Worm (Caenorhabditis elegans) whole organism, early embryonic: ENCODE data around the gene gld-3.

Source experiments
- B0310.2 ChIP-seq: sonication (generic microtip); optimal IDR thresholded peaks from 2 replicates; lab custom pipeline; 2016; ENCODE audit warnings: mild to moderate bottlenecking, missing genetic modification characterization, missing compliant biosample characterization
- F13C5.2 ChIP-seq: sonication (generic microtip); optimal IDR thresholded peaks from 2 replicates; lab custom pipeline; 2017; ENCODE audit warnings: mild to moderate bottlenecking, missing genetic modification characterization, inconsistent platforms, missing compliant biosample characterization
- aly-1 ChIP-seq: sonication (generic microtip); optimal IDR thresholded peaks from 2 replicates; lab custom pipeline; 2016; ENCODE audit warnings: missing genetic modification characterization, missing compliant biosample characterization
- ama-1 ChIP-seq: fragments of 150-350 bp; optimal IDR thresholded peaks from 2 replicates; lab custom pipeline; 2014
- ceh-13 ChIP-seq: fragments of 200-800 bp; sonication (Bioruptor generic); optimal IDR thresholded peaks from 2 replicates; lab custom pipeline; 2018; ENCODE audit warnings: mild to moderate bottlenecking, missing genetic modification characterization, missing compliant biosample characterization
- ceh-36 ChIP-seq: sonication (generic microtip); optimal IDR thresholded peaks from 2 replicates; lab custom pipeline; 2016; ENCODE audit warnings: missing genetic modification characterization, inconsistent platforms, missing compliant biosample characterization
- ets-7 ChIP-seq: sonication (generic microtip); optimal IDR thresholded peaks from 2 replicates; lab custom pipeline; 2016; ENCODE audit warnings: missing genotype, missing genetic modification characterization, missing compliant biosample characterization
- flt-1 ChIP-seq: fragments of 200-800 bp; sonication (Bioruptor generic); IDR thresholded peaks from 2 replicates; pipeline ENCODE4 v1.3.6; 2022; ENCODE audit warnings: missing genetic modification characterization, missing compliant biosample characterization
- hmbx-1 ChIP-seq: sonication (generic microtip); optimal IDR thresholded peaks from 2 replicates; lab custom pipeline; 2016; ENCODE audit warnings: mild to moderate bottlenecking, missing genetic modification characterization, missing compliant biosample characterization
- hmg-4 ChIP-seq: fragments of 200-800 bp; sonication (Bioruptor generic); optimal IDR thresholded peaks from 2 replicates; lab custom pipeline; 2018; ENCODE audit warnings: mild to moderate bottlenecking, missing genetic modification characterization, missing compliant biosample characterization
- hnd-1 ChIP-seq: sonication (generic microtip); optimal IDR thresholded peaks from 2 replicates; lab custom pipeline; 2016; ENCODE audit warnings: missing genetic modification characterization, missing compliant biosample characterization
- pes-1 ChIP-seq: fragments of 200-800 bp; sonication (Bioruptor generic); IDR thresholded peaks from 2 replicates; pipeline ENCODE4 v1.3.6; 2022; ENCODE audit warnings: missing genetic modification reagents, missing genetic modification characterization, missing compliant biosample characterization
- scrt-1 ChIP-seq: fragments of 200-800 bp; sonication (Bioruptor generic); IDR thresholded peaks from 2 replicates; pipeline ENCODE4 v1.3.6; 2022; ENCODE audit warnings: missing genetic modification characterization, missing compliant biosample characterization
- sea-1 ChIP-seq: fragments of 200-800 bp; sonication (Bioruptor generic); conservative IDR thresholded peaks from 2 replicates; pipeline ENCODE4 v1.3.6; 2022; ENCODE audit warnings: missing genetic modification characterization, missing compliant biosample characterization
- tbx-11 ChIP-seq: fragments of 200-800 bp; sonication (Bioruptor generic); IDR thresholded peaks from 2 replicates; pipeline ENCODE4 v1.3.6; 2022; ENCODE audit warnings: missing genetic modification characterization, missing compliant biosample characterization
- tbx-37 ChIP-seq: fragments of 200-800 bp; sonication (Bioruptor generic); conservative IDR thresholded peaks from 2 replicates; pipeline ENCODE4 v1.3.6; 2022; ENCODE audit warnings: missing genetic modification reagents, missing genetic modification characterization, missing compliant biosample characterization
- tra-4 ChIP-seq: sonication (generic microtip); optimal IDR thresholded peaks from 2 replicates; lab custom pipeline; 2017; ENCODE audit warnings: missing genetic modification characterization, missing compliant biosample characterization

The gld-3 gene

DNA sequence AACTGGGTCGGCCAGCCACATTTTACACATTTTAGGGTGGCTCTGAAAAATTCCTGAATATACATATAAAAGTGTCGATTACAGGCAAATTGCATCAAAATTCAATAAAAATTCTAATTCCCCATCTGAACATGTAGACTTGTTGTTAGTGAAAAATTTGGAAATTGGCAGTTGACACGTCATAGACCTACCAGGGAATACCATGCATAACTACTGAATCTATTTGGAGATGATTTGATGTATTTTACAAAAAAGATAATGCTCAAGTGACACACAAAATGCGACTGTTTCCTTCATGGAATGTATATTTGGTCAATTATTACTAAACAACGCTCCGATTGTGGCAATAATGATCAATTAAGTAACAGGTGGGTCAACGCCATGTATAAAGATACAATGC lies 6.0 kb upstream of the gld-3 start, which contains the start of gene F10E7.1:
TSS of gene F10E7.1 (plus strand) at position 301 of the 400 bp plus-strand sequence.
- TF ChIP-seq scrt-1 (GFP tag; lab: Robert Waterston, UW) (no peak), hmbx-1 (tag; lab: Kevin White, UChicago) (no peak), hnd-1 (tag; lab: Kevin White, UChicago) (no peak), tbx-37 (no peak), B0310.2 (no peak)

ce11 chrII:7139064-7139463 lies 6.6 kb downstream of the gld-3 start:
- no peak for TF ChIP-seq tbx-11 (GFP tag; lab: Robert Waterston, UW)
- TF ChIP-seq B0310.2: no peak
- no peak for TF ChIP-seq F13C5.2 (tag; lab: Kevin White, UChicago)
- no peak for TF ChIP-seq scrt-1 (GFP tag; lab: Robert Waterston, UW)
- no peak for TF ChIP-seq tra-4 (tag; lab: Kevin White, UChicago)
- TF ChIP-seq aly-1 (tag; lab: Kevin White, UChicago): no peak
- TF ChIP-seq tbx-37: no peak
- no peak for TF ChIP-seq hnd-1 (tag; lab: Kevin White, UChicago)
- no peak for TF ChIP-seq sea-1 (GFP tag; lab: Robert Waterston, UW)
- no peak for TF ChIP-seq flt-1 (GFP tag; lab: Robert Waterston, UW)
- no peak for TF ChIP-seq hmbx-1 (tag; lab: Kevin White, UChicago)
- TF ChIP-seq hmg-4 (GFP tag; lab: Kevin White, UChicago): no peak
- no peak for TF ChIP-seq pes-1 (GFP tag; lab: Robert Waterston, UW)
- no peak for TF ChIP-seq ets-7
- TF ChIP-seq ama-1 (lab: Kevin White, UChicago): no peak
- no peak for TF ChIP-seq ceh-13 (GFP tag; lab: Kevin White, UChicago)

DNA sequence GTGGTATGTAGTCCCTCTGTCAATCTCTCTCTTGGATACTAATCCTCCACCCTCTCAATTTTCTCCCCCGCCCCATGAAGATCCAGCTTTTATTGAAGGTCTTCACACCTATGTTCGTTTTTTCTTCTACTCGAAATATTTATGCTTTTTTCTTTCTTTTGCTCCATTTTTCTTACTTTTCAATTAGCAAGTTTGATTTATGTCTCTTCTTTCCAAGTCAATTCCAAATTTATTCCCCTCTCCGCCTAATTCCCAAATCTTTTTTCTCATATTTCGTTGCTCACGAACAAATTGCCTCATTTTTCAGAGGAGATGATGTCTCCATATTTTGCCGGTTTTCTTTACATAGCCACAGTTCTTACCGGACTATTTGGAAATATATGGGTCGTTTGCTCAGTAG lies 11.9 kb downstream of the gld-3 start, which contains the start of gene npr-31:
TSS of gene npr-31 (plus strand) at position 301 of the 400 bp plus-strand sequence.
- TF ChIP-seq tra-4 (tag; lab: Kevin White, UChicago) (no peak), hnd-1 (tag; lab: Kevin White, UChicago) (no peak), ets-7 (no peak), B0310.2 (no peak), hmg-4 (GFP tag; lab: Kevin White, UChicago) (no peak), pes-1 (GFP tag; lab: Robert Waterston, UW) (no peak), flt-1 (GFP tag; lab: Robert Waterston, UW) (no peak), sea-1 (GFP tag; lab: Robert Waterston, UW) (no peak), tbx-11 (GFP tag; lab: Robert Waterston, UW) (no peak), tbx-37 (no peak), ceh-13 (GFP tag; lab: Kevin White, UChicago) (no peak), F13C5.2 (tag; lab: Kevin White, UChicago) (no peak), ceh-36 (tag; lab: Kevin White, UChicago) (no peak), aly-1 (tag; lab: Kevin White, UChicago) (no peak)

DNA sequence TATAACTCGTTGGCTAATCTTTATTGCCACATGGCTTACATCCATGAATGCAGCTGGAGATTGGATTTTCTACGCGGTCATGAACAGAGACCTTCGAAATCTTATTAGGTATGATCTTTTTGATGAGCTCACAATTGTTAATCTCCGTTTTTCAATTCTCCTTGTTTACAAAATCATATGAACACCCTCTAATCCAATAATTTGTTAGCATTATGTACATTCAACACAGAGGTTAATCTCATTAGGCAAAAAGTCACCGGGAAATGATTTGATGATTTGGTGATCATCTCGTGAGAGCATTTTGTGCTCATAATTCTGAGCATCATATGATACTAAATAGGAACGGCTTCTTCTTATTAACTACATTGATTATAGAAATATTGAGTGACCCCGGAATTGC lies 13.8 kb downstream of the gld-3 start:
- TF ChIP-seq tbx-37: no peak
- TF ChIP-seq aly-1 (tag; lab: Kevin White, UChicago): no peak
- no peak for TF ChIP-seq hnd-1 (tag; lab: Kevin White, UChicago)
- TF ChIP-seq sea-1 (GFP tag; lab: Robert Waterston, UW): no peak
- no peak for TF ChIP-seq tbx-11 (GFP tag; lab: Robert Waterston, UW)
- TF ChIP-seq pes-1 (GFP tag; lab: Robert Waterston, UW): no peak
- no peak for TF ChIP-seq ets-7
- no peak for TF ChIP-seq hmg-4 (GFP tag; lab: Kevin White, UChicago)
- no peak for TF ChIP-seq hmbx-1 (tag; lab: Kevin White, UChicago)
- TF ChIP-seq F13C5.2 (tag; lab: Kevin White, UChicago): no peak
- TF ChIP-seq ceh-13 (GFP tag; lab: Kevin White, UChicago): no peak
- no peak for TF ChIP-seq ceh-36 (tag; lab: Kevin White, UChicago)
- no peak for TF ChIP-seq tra-4 (tag; lab: Kevin White, UChicago)
- TF ChIP-seq B0310.2: no peak
- no peak for TF ChIP-seq ama-1 (lab: Kevin White, UChicago)
- no peak for TF ChIP-seq scrt-1 (GFP tag; lab: Robert Waterston, UW)
- no peak for TF ChIP-seq flt-1 (GFP tag; lab: Robert Waterston, UW)

ce11 chrII:7147550-7147949 lies 15.1 kb downstream of the gld-3 start:
- TF ChIP-seq ceh-36 (tag; lab: Kevin White, UChicago) (no peak), ceh-13 (GFP tag; lab: Kevin White, UChicago) (no peak), hmg-4 (GFP tag; lab: Kevin White, UChicago) (no peak), ets-7 (no peak), sea-1 (GFP tag; lab: Robert Waterston, UW) (no peak), scrt-1 (GFP tag; lab: Robert Waterston, UW) (no peak), hmbx-1 (tag; lab: Kevin White, UChicago) (no peak), tbx-37 (no peak), flt-1 (GFP tag; lab: Robert Waterston, UW) (no peak), ama-1 (lab: Kevin White, UChicago) (no peak), tbx-11 (GFP tag; lab: Robert Waterston, UW) (no peak), hnd-1 (tag; lab: Kevin White, UChicago) (no peak), tra-4 (tag; lab: Kevin White, UChicago) (no peak)

- TF ChIP-seq flt-1 (GFP tag; lab: Robert Waterston, UW) (no peak), aly-1 (tag; lab: Kevin White, UChicago) (no peak), scrt-1 (GFP tag; lab: Robert Waterston, UW) (no peak), pes-1 (GFP tag; lab: Robert Waterston, UW) (no peak), ceh-36 (tag; lab: Kevin White, UChicago) (no peak), tbx-37 (no peak), sea-1 (GFP tag; lab: Robert Waterston, UW) (no peak), tra-4 (tag; lab: Kevin White, UChicago) (no peak), tbx-11 (GFP tag; lab: Robert Waterston, UW) (no peak), ets-7 (no peak), hmbx-1 (tag; lab: Kevin White, UChicago) (no peak), ama-1 (lab: Kevin White, UChicago) (no peak)
Observed at ce11 chrII:7148099-7148498, 15.7 kb downstream of the gld-3 start, which contains the start of gene T07F8.1. Gene T07F8.1, plus strand, starts transcription at chrII:7148399.
